Fruit fly (Drosophila melanogaster) whole organism, embryonic: ENCODE results near the gene CG1910.

Experiments
- Ada2b ChIP-seq: fragments of 200-800 bp; sonication (Bioruptor generic); IDR thresholded peaks from 2 replicates; pipeline ENCODE4 v1.3.6; 2022; ENCODE audit warnings: missing biosample characterization, missing genetic modification characterization
- B-H2 ChIP-seq: fragments of 200-800 bp; sonication (Bioruptor generic); optimal IDR thresholded peaks from 2 replicates; lab custom pipeline; 2018; ENCODE audit warnings: missing biosample characterization, mild to moderate bottlenecking, missing genetic modification characterization
- Bteb2 ChIP-seq: fragments of 200-800 bp; sonication (Bioruptor generic); optimal IDR thresholded peaks from 2 replicates; lab custom pipeline; 2016; ENCODE audit warnings: missing biosample characterization, missing genetic modification characterization
- C15 ChIP-seq: fragments of 200-800 bp; sonication (Bioruptor generic); IDR thresholded peaks from 3 replicates; pipeline ENCODE4 v1.3.6; 2022; ENCODE audit warnings: missing biosample characterization, missing genetic modification characterization
- CG11247 ChIP-seq: fragments of 200-800 bp; sonication (Bioruptor generic); IDR thresholded peaks from 2 replicates; pipeline ENCODE4 v1.3.6; 2022; ENCODE audit warnings: missing biosample characterization, missing genetic modification characterization
- CG14965 ChIP-seq: fragments of 200-800 bp; sonication (Bioruptor generic); optimal IDR thresholded peaks from 2 replicates; lab custom pipeline; 2016; ENCODE audit warnings: missing biosample characterization, missing genetic modification characterization, borderline replicate concordance
- CG1603 ChIP-seq: fragments of 200-800 bp; sonication (Bioruptor generic); optimal IDR thresholded peaks from 2 replicates; lab custom pipeline; 2019; ENCODE audit warnings: missing biosample characterization, mild to moderate bottlenecking, missing genetic modification characterization, moderate library complexity
- CG31441 ChIP-seq: fragments of 200-800 bp; sonication (Bioruptor generic); IDR thresholded peaks from 2 replicates; pipeline ENCODE4 v1.3.6; 2022; ENCODE audit warnings: missing biosample characterization, missing genetic modification characterization
- CG3281 ChIP-seq: fragments of 200-800 bp; sonication (Bioruptor generic); optimal IDR thresholded peaks from 3 replicates; lab custom pipeline; 2017; ENCODE audit warnings: missing biosample characterization, mild to moderate bottlenecking, missing genetic modification characterization
- CG33213 ChIP-seq: fragments of 200-800 bp; sonication (Bioruptor generic); optimal IDR thresholded peaks from 3 replicates; lab custom pipeline; 2016; ENCODE audit warnings: missing biosample characterization, missing genetic modification characterization
- CG3407 ChIP-seq: fragments of 200-800 bp; sonication (Bioruptor generic); optimal IDR thresholded peaks from 2 replicates; lab custom pipeline; 2018; ENCODE audit warnings: missing biosample characterization, mild to moderate bottlenecking, missing genetic modification characterization
- CG34376 ChIP-seq: fragments of 200-800 bp; sonication (Bioruptor generic); optimal IDR thresholded peaks from 2 replicates; lab custom pipeline; 2018; ENCODE audit warnings: missing biosample characterization, mild to moderate bottlenecking, missing genetic modification characterization
- CG3838 ChIP-seq: fragments of 200-800 bp; sonication (Bioruptor generic); optimal IDR thresholded peaks from 3 replicates; lab custom pipeline; 2016; ENCODE audit warnings: missing biosample characterization, missing genetic modification characterization
- CG4282 ChIP-seq: fragments of 200-800 bp; sonication (Bioruptor generic); optimal IDR thresholded peaks from 2 replicates; lab custom pipeline; 2016; ENCODE audit warnings: missing biosample characterization, missing genetic modification characterization
- CG6254 ChIP-seq: fragments of 200-800 bp; sonication (Bioruptor generic); optimal IDR thresholded peaks from 3 replicates; lab custom pipeline; 2017; ENCODE audit warnings: mild to moderate bottlenecking, missing biosample characterization, missing genetic modification reagents, missing genetic modification characterization
- CG6765 ChIP-seq: fragments of 200-800 bp; sonication (Bioruptor generic); optimal IDR thresholded peaks from 3 replicates; lab custom pipeline; 2017; ENCODE audit warnings: missing biosample characterization, mild to moderate bottlenecking, missing genetic modification characterization
- CG7928 ChIP-seq: fragments of 200-800 bp; sonication (Bioruptor generic); optimal IDR thresholded peaks from 2 replicates; lab custom pipeline; 2017; ENCODE audit warnings: missing biosample characterization, mild to moderate bottlenecking, missing genetic modification characterization
- CG8089 ChIP-seq: fragments of 200-800 bp; sonication (Bioruptor generic); optimal IDR thresholded peaks from 3 replicates; lab custom pipeline; 2016; ENCODE audit warnings: missing biosample characterization, missing genetic modification characterization
- CG9609 ChIP-seq: fragments of 200-800 bp; sonication (Bioruptor generic); optimal IDR thresholded peaks from 3 replicates; lab custom pipeline; 2016; ENCODE audit warnings: missing biosample characterization, missing genetic modification characterization
- CrebB ChIP-seq: fragments of 200-800 bp; sonication (Bioruptor generic); optimal IDR thresholded peaks from 3 replicates; lab custom pipeline; 2018; ENCODE audit warnings: missing biosample characterization, mild to moderate bottlenecking, missing genetic modification characterization
- D19B ChIP-seq: fragments of 200-800 bp; sonication (Bioruptor generic); optimal IDR thresholded peaks from 2 replicates; lab custom pipeline; 2017; ENCODE audit warnings: missing biosample characterization, mild to moderate bottlenecking, missing genetic modification characterization
- Dad ChIP-seq: fragments of 200-800 bp; sonication (Bioruptor generic); optimal IDR thresholded peaks from 3 replicates; lab custom pipeline; 2016; ENCODE audit warnings: missing biosample characterization, missing genetic modification characterization
- Dref ChIP-seq: fragments of 200-800 bp; sonication (Bioruptor generic); IDR thresholded peaks from 2 replicates; pipeline ENCODE4 v1.3.6; 2022; ENCODE audit warnings: missing biosample characterization, missing genetic modification characterization
- Elba2 ChIP-seq: fragments of 200-800 bp; sonication (Bioruptor generic); optimal IDR thresholded peaks from 3 replicates; lab custom pipeline; 2016; ENCODE audit warnings: missing biosample characterization, missing genetic modification characterization
- Ets97D ChIP-seq: fragments of 200-800 bp; sonication (Bioruptor generic); optimal IDR thresholded peaks from 3 replicates; lab custom pipeline; 2016; ENCODE audit warnings: missing biosample characterization, missing genetic modification characterization
- HmgZ ChIP-seq: fragments of 200-800 bp; sonication (Bioruptor generic); optimal IDR thresholded peaks from 2 replicates; lab custom pipeline; 2018; ENCODE audit warnings: missing biosample characterization, mild to moderate bottlenecking, missing genetic modification characterization
- MESR4 ChIP-seq: fragments of 200-800 bp; sonication (Bioruptor generic); optimal IDR thresholded peaks from 2 replicates; lab custom pipeline; 2018; ENCODE audit warnings: missing biosample characterization, mild to moderate bottlenecking, missing genetic modification characterization, moderate library complexity
- Max ChIP-seq: fragments of 200-800 bp; sonication (Bioruptor generic); optimal IDR thresholded peaks from 2 replicates; lab custom pipeline; 2016; ENCODE audit warnings: missing biosample characterization, mild to moderate bottlenecking, missing genetic modification characterization
- Myb ChIP-seq: fragments of 200-800 bp; sonication (Bioruptor generic); optimal IDR thresholded peaks from 2 replicates; lab custom pipeline; 2016; ENCODE audit warnings: missing biosample characterization, missing genetic modification characterization
- NK7.1 ChIP-seq: fragments of 200-800 bp; sonication (Bioruptor generic); optimal IDR thresholded peaks from 3 replicates; lab custom pipeline; 2016; ENCODE audit warnings: missing biosample characterization, missing genetic modification characterization
- Oli ChIP-seq: fragments of 200-800 bp; sonication (Bioruptor generic); optimal IDR thresholded peaks from 2 replicates; lab custom pipeline; 2018; ENCODE audit warnings: missing biosample characterization, mild to moderate bottlenecking, missing genetic modification characterization, moderate library complexity
- Sin3A ChIP-seq: fragments of >200 bp; optimal IDR thresholded peaks from 2 replicates; lab custom pipeline; 2018
- Sox102F ChIP-seq: fragments of 200-800 bp; sonication (Bioruptor generic); optimal IDR thresholded peaks from 2 replicates; lab custom pipeline; 2018; ENCODE audit warnings: missing biosample characterization, mild to moderate bottlenecking, missing genetic modification characterization, moderate library complexity
- ab ChIP-seq: fragments of 200-800 bp; sonication (Bioruptor generic); optimal IDR thresholded peaks from 2 replicates; lab custom pipeline; 2016; ENCODE audit warnings: missing biosample characterization, missing genetic modification characterization
- ap ChIP-seq: fragments of 200-800 bp; sonication (Bioruptor generic); IDR thresholded peaks from 2 replicates; pipeline ENCODE4 v1.3.6; 2022; ENCODE audit warnings: missing biosample characterization, missing genetic modification characterization
- bigmax ChIP-seq: fragments of 200-800 bp; sonication (Bioruptor generic); optimal IDR thresholded peaks from 2 replicates; lab custom pipeline; 2018; ENCODE audit warnings: missing biosample characterization, mild to moderate bottlenecking, missing genetic modification characterization
- danr ChIP-seq: fragments of 200-800 bp; sonication (Bioruptor generic); IDR thresholded peaks from 2 replicates; pipeline ENCODE4 v1.3.6; 2022; ENCODE audit warnings: missing biosample characterization, missing genetic modification characterization
- fd3F ChIP-seq: fragments of 200-800 bp; sonication (Bioruptor generic); optimal IDR thresholded peaks from 2 replicates; lab custom pipeline; 2018; ENCODE audit warnings: missing biosample characterization, mild to moderate bottlenecking, missing genetic modification characterization, moderate library complexity
- gce ChIP-seq: fragments of 200-800 bp; sonication (Bioruptor generic); IDR thresholded peaks from 3 replicates; pipeline ENCODE4 v1.3.6; 2022; ENCODE audit warnings: missing biosample characterization, missing genetic modification characterization
- gt ChIP-seq: fragments of 200-800 bp; sonication (Bioruptor generic); IDR thresholded peaks from 2 replicates; pipeline ENCODE4 v1.3.6; 2022; ENCODE audit warnings: missing biosample characterization, missing genetic modification characterization
- ham ChIP-seq: fragments of 200-800 bp; sonication (Bioruptor generic); IDR thresholded peaks from 2 replicates; pipeline ENCODE4 v1.3.6; 2022; ENCODE audit warnings: missing biosample characterization, missing genetic modification characterization
- jing ChIP-seq: fragments of 200-800 bp; sonication (Bioruptor generic); optimal IDR thresholded peaks from 2 replicates; lab custom pipeline; 2018; ENCODE audit warnings: missing biosample characterization, mild to moderate bottlenecking, missing genetic modification characterization
- kah ChIP-seq: fragments of 200-800 bp; sonication (Bioruptor generic); optimal IDR thresholded peaks from 2 replicates; lab custom pipeline; 2018; ENCODE audit warnings: missing biosample characterization, mild to moderate bottlenecking, missing genetic modification characterization
- nau ChIP-seq: fragments of 200-800 bp; sonication (Bioruptor generic); optimal IDR thresholded peaks from 3 replicates; lab custom pipeline; 2017; ENCODE audit warnings: missing biosample characterization, mild to moderate bottlenecking, missing genetic modification characterization, missing genetic modification reagents
- nmo ChIP-seq: fragments of 200-800 bp; sonication (Bioruptor generic); optimal IDR thresholded peaks from 2 replicates; lab custom pipeline; 2018; ENCODE audit warnings: missing biosample characterization, mild to moderate bottlenecking, missing genetic modification characterization, moderate library complexity
- odd ChIP-seq: fragments of 200-800 bp; sonication (Bioruptor generic); optimal IDR thresholded peaks from 2 replicates; lab custom pipeline; 2017; ENCODE audit warnings: missing biosample characterization, mild to moderate bottlenecking, missing genetic modification characterization
- phol ChIP-seq: fragments of 200-800 bp; sonication (Bioruptor generic); optimal IDR thresholded peaks from 3 replicates; lab custom pipeline; 2018; ENCODE audit warnings: missing biosample characterization, mild to moderate bottlenecking, missing genetic modification characterization, moderate library complexity
- pzg ChIP-seq: fragments of 200-800 bp; sonication (Bioruptor generic); optimal IDR thresholded peaks from 3 replicates; lab custom pipeline; 2018; ENCODE audit warnings: missing biosample characterization, mild to moderate bottlenecking, missing genetic modification characterization, moderate library complexity
- ranshi ChIP-seq: fragments of 200-800 bp; sonication (Bioruptor generic); IDR thresholded peaks from 2 replicates; pipeline ENCODE4 v1.3.6; 2022; ENCODE audit warnings: missing biosample characterization, missing genetic modification characterization
- sens-2 ChIP-seq: fragments of 200-800 bp; sonication (Bioruptor generic); IDR thresholded peaks from 2 replicates; pipeline ENCODE4 v1.3.6; 2022; ENCODE audit warnings: missing biosample characterization, missing genetic modification characterization
- ssp ChIP-seq: fragments of 200-800 bp; sonication (Bioruptor generic); IDR thresholded peaks from 2 replicates; pipeline ENCODE4 v1.3.6; 2022; ENCODE audit warnings: missing biosample characterization, missing genetic modification characterization
- wdn ChIP-seq: fragments of 200-800 bp; sonication (Bioruptor generic); IDR thresholded peaks from 2 replicates; pipeline ENCODE4 v1.3.6; 2022; ENCODE audit warnings: missing biosample characterization, missing genetic modification characterization
- zfh2 ChIP-seq: fragments of 200-800 bp; sonication (Bioruptor generic); optimal IDR thresholded peaks from 2 replicates; lab custom pipeline; 2016; ENCODE audit warnings: missing biosample characterization, missing genetic modification characterization

The CG1910 gene

DNA sequence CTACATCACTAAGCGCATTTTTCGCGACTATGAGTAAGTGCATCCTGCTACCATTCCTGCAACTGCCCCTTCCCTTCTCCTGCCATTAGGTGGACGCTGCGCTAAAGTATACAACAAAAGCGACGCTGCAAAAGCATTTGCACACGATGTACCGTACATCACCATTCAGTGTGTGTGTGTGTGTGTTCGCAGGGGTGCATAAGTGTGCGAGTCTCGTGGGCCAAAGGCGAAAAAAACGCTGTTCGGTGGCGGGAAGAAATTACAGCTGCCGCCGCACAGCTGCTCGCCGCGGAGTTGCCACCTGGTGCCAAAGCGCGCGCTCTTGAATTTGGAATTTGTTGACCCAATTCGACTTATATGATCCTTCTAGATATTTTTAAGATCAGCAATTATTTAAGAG, 47.0 kb downstream of the CG1910 start (continued):
- TF ChIP-seq nau (GFP tag; lab: Kevin White, UChicago): no peak
- TF ChIP-seq ranshi (GFP tag; lab: Robert Waterston, UW): no peak
- no peak for TF ChIP-seq Dad (GFP tag; lab: Kevin White, UChicago)
- TF ChIP-seq CG7928: peak; percentile 81
- no peak for TF ChIP-seq odd (GFP tag; lab: Kevin White, UChicago)
- TF ChIP-seq fd3F (GFP tag; lab: Kevin White, UChicago): no peak
- TF ChIP-seq Oli: no peak
- no peak for TF ChIP-seq danr (GFP tag; lab: Robert Waterston, UW)
- no peak for TF ChIP-seq ham (GFP tag; lab: Robert Waterston, UW)
- peak; percentile 45; the same call in 1 of the 2 replicates for TF ChIP-seq Dref (GFP tag; lab: Robert Waterston, UW)
- TF ChIP-seq HmgZ (tag; lab: Kevin White, UChicago): peak; percentile 60
- no peak for TF ChIP-seq CrebB (tag; lab: Kevin White, UChicago)
- TF ChIP-seq B-H2: no peak
- TF ChIP-seq nmo: no peak
- TF ChIP-seq CG11247 (GFP tag; lab: Robert Waterston, UW): no peak
- peak; percentile 76 for TF ChIP-seq CG1603
- no peak for TF ChIP-seq Ada2b
- peak; percentile 16 for TF ChIP-seq MESR4
- TF ChIP-seq CG33213 (GFP tag; lab: Kevin White, UChicago): no peak
- TF ChIP-seq CG4282 (GFP tag; lab: Kevin White, UChicago): no peak
- TF ChIP-seq bigmax (GFP tag; lab: Kevin White, UChicago): no peak
- no peak for TF ChIP-seq CG3838 (GFP tag; lab: Kevin White, UChicago)
- TF ChIP-seq phol (tag; lab: Kevin White, UChicago): peak; percentile 9
- no peak for TF ChIP-seq gce (GFP tag; lab: Robert Waterston, UW)
- TF ChIP-seq jing (GFP tag; lab: Kevin White, UChicago): no peak
- no peak for TF ChIP-seq ssp (GFP tag; lab: Robert Waterston, UW)
- TF ChIP-seq CG9609 (GFP tag; lab: Kevin White, UChicago): no peak
- no peak for TF ChIP-seq ab (GFP tag; lab: Kevin White, UChicago)
- no peak for TF ChIP-seq zfh2 (GFP tag; lab: Kevin White, UChicago)
- no peak for TF ChIP-seq ap (GFP tag; lab: Robert Waterston, UW)
- TF ChIP-seq CG14965 (GFP tag; lab: Kevin White, UChicago): no peak
- TF ChIP-seq kah (GFP tag; lab: Kevin White, UChicago): no peak
- TF ChIP-seq D19B: no peak
- TF ChIP-seq wdn: no peak
- TF ChIP-seq gt: no peak
- no peak for TF ChIP-seq CG8089
- TF ChIP-seq CG6765 (GFP tag; lab: Kevin White, UChicago): no peak
- TF ChIP-seq Ets97D (GFP tag; lab: Kevin White, UChicago): peak; percentile 59
- no peak for TF ChIP-seq Sox102F
- no peak for TF ChIP-seq Sin3A (lab: Kevin White, UChicago)
- no peak for TF ChIP-seq CG31441 (GFP tag; lab: Robert Waterston, UW)
- TF ChIP-seq Max (GFP tag; lab: Kevin White, UChicago): peak; percentile 23
- TF ChIP-seq C15 (GFP tag; lab: Robert Waterston, UW): no peak
- no peak for TF ChIP-seq sens-2 (GFP tag; lab: Robert Waterston, UW)
- TF ChIP-seq CG6254 (GFP tag; lab: Kevin White, UChicago): no peak
- peak; percentile 23 for TF ChIP-seq CG34376 (GFP tag; lab: Kevin White, UChicago)
- no peak for TF ChIP-seq NK7.1 (GFP tag; lab: Kevin White, UChicago)
- TF ChIP-seq Bteb2 (GFP tag; lab: Kevin White, UChicago): no peak
- no peak for TF ChIP-seq Elba2 (GFP tag; lab: Kevin White, UChicago)
- TF ChIP-seq pzg (GFP tag; lab: Kevin White, UChicago): peak; percentile 77
- no peak for TF ChIP-seq Myb (GFP tag; lab: Kevin White, UChicago)
- no peak for TF ChIP-seq CG3407 (GFP tag; lab: Kevin White, UChicago)
- no peak for TF ChIP-seq CG3281 (GFP tag; lab: Kevin White, UChicago)
